Fruit fly (Drosophila melanogaster): Measurements from ENCODE around the gene CG10232.

DNA sequence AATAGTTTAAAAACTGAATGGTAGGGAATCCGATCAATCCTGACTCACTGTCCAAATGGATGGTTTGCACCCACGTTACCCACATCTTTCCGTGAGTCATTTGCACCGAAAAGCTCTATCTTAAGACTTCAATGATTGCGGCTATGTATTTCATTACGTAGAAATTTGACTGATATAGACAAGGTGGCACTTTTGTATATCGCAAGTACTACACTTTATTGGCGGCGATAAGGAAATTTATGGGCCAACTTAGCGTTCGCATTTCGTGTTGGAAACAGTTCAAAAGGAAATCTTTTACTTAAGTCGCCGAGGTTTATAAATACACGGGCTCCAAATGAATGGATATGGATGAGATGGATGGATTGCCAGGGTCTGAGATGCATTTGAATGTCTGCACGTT, 6.6 kb downstream of the CG10232 start:
- TF ChIP-seq CG8478 (optimal IDR thresholded peaks at IDR 0.05) (no peak), psq (optimal IDR thresholded peaks at IDR 0.05) (no peak), usp (GFP tag; optimal IDR thresholded peaks at IDR 0.05) (no peak), EcR (GFP tag; optimal IDR thresholded peaks at IDR 0.05) (no peak)

All from whole organism.